Worm (Caenorhabditis elegans): ENCODE results near the gene Y45G12B.2.

The Y45G12B.2 gene

DNA sequence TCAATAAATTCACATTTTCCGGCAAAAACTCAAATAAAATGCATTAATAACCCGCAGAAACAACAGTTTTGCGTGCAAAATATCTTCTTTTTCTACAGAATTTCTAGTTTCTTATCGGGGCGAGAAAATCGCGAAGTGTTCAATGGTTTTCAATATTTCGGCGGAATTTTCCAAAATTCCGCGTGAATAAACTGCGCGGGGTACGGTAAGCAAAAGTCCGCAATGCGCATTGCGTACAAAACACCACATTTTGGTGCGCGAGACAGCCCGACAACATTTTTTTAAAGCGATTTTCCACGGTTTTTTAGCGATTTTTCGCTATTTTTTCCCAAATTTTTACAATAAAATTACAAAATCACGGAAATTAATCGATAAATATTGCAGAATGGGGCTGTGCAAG is at the start of gene Y45G12B.2:
TSS of gene Y45G12B.2 (plus strand) at position 383 of the 400 bp plus-strand sequence.
- TF ChIP-seq nhr-23 (tag; optimal IDR thresholded peaks at IDR 0.05) (peak; percentile 58), pha-4 (tag; optimal IDR thresholded peaks at IDR 0.05) (peak; percentile 77), elt-2 (tag; optimal IDR thresholded peaks at IDR 0.05) (peak; percentile 47), nhr-25 (tag; optimal IDR thresholded peaks at IDR 0.05) (peak; percentile 38), ceh-28 (tag; optimal IDR thresholded peaks at IDR 0.05) (peak; percentile 31), hmg-11 (tag; optimal IDR thresholded peaks at IDR 0.05) (peak; percentile 67), nhr-11 (tag; optimal IDR thresholded peaks at IDR 0.05) (no peak), ceh-82 (tag; optimal IDR thresholded peaks at IDR 0.05) (no peak), pqm-1 (tag; optimal IDR thresholded peaks at IDR 0.05) (peak; percentile 58), nfya-1 (tag; optimal IDR thresholded peaks at IDR 0.05; ENCODE audit: insufficient read depth) (peak; percentile 90), lin-15B (tag; optimal IDR thresholded peaks at IDR 0.05) (peak; percentile 71), snpc-4 (tag; optimal IDR thresholded peaks at IDR 0.05) (peak; percentile 8), R02D3.7 (tag; optimal IDR thresholded peaks at IDR 0.05) (no peak), sea-2 (GFP tag; optimal IDR thresholded peaks at IDR 0.05) (peak; percentile 17), jun-1 (tag; optimal IDR thresholded peaks at IDR 0.05) (peak; percentile 17), elt-1 (tag; optimal IDR thresholded peaks at IDR 0.05) (no peak)

DNA sequence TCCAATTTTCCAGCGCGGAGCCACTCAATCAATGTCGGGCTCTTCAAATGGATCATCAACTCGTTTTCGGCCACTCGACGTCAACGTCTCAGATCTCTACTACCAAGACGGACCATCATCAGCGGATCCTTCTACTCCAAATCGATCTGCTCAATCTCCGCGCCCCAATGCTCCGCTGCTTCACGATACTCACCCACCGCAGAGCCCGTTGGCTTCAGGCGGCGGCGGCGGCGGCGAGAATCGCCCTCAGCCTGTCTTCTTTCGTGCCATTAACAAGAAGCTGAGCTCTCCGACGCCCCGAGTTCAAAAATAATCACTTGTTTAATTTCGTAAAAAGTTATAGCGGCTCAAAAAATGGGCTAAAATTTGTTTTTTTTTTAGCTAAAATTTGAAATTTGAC is 48.5 kb upstream of the Y45G12B.2 start:
- TF ChIP-seq elt-2 (tag; optimal IDR thresholded peaks at IDR 0.05) = no peak
- TF ChIP-seq nfya-1 (tag; optimal IDR thresholded peaks at IDR 0.05; ENCODE audit: insufficient read depth) = no peak
- TF ChIP-seq ZK546.5 (tag; optimal IDR thresholded peaks at IDR 0.05) = no peak
- no peak for TF ChIP-seq egl-27 (tag; optimal IDR thresholded peaks at IDR 0.05)
- TF ChIP-seq jun-1 (tag; optimal IDR thresholded peaks at IDR 0.05) = no peak
- TF ChIP-seq snpc-4 (tag; optimal IDR thresholded peaks at IDR 0.05) = no peak
- no peak for TF ChIP-seq pqm-1 (tag; optimal IDR thresholded peaks at IDR 0.05)
- TF ChIP-seq eor-1 (tag; optimal IDR thresholded peaks at IDR 0.05) = no peak
- TF ChIP-seq elt-3 (tag; optimal IDR thresholded peaks at IDR 0.05) = no peak
- no peak for TF ChIP-seq unc-62 (GFP tag; optimal IDR thresholded peaks at IDR 0.05)
- no peak for TF ChIP-seq sea-2 (GFP tag; optimal IDR thresholded peaks at IDR 0.05)
- no peak for TF ChIP-seq ceh-9 (tag; optimal IDR thresholded peaks at IDR 0.05)
- no peak for TF ChIP-seq elt-1 (tag; optimal IDR thresholded peaks at IDR 0.05)
- TF ChIP-seq ztf-4 (tag; optimal IDR thresholded peaks at IDR 0.05) = no peak
- TF ChIP-seq tbx-2 (tag; optimal IDR thresholded peaks at IDR 0.05) = no peak

DNA sequence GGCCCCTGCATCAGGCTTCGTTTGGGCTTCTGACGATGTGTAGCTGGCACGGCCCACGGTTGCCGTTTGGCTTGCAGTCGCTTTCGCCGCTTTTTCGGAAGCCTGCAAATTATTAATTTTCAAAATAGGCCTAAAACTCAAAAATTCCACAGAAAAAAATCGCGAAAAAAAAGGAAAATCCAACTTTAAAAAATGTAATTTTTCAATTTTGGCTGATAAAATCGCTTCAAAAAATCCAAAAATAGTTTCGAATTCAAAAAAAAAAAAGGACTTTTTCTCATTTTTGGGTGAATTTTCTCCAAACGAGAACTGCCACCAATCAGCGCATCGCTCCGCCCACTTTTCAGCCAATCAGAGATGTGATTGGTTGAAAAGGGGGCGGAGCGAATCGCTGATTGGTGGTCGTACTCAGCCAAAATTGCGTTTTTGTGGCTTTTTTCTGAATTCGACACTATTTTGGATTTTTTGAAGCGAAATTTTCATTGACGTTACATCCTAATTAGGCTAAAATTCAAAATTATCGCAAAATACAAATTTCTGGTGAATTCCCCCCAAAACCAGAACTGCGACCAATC is 47.3 kb upstream of the Y45G12B.2 start:
- TF ChIP-seq nhr-25 (tag; optimal IDR thresholded peaks at IDR 0.05) (no peak), fkh-10 (GFP tag; optimal IDR thresholded peaks at IDR 0.05) (no peak), nhr-77 (tag; optimal IDR thresholded peaks at IDR 0.05) (no peak), ztf-4 (tag; optimal IDR thresholded peaks at IDR 0.05) (no peak), nfya-1 (tag; optimal IDR thresholded peaks at IDR 0.05; ENCODE audit: insufficient read depth) (peak; percentile 86)

DNA sequence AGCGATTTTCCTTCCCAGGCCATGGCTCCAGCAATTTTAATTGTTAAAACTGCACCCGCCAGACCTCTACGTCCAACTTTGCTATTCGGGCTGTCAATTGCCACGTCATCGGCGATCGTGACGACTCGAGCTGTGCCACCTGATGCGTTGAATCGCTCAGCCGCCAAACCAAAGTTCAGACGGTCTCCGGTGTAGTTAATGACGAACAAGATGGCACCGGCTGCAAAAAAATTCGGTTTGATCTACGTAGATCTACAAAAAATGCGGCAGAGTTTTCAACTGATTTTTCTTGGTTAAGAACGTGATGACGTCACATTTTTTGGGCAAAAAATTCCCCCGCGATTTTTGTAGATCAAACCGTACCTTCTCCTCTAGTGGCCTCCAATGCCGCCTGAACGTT is 43.6 kb upstream of the Y45G12B.2 start:
- no peak for TF ChIP-seq lin-15B (tag; optimal IDR thresholded peaks at IDR 0.05)
- TF ChIP-seq jun-1 (tag; optimal IDR thresholded peaks at IDR 0.05) = no peak
- no peak for TF ChIP-seq unc-62 (GFP tag; optimal IDR thresholded peaks at IDR 0.05)
- TF ChIP-seq R02D3.7 (tag; optimal IDR thresholded peaks at IDR 0.05) = no peak
- no peak for TF ChIP-seq egl-5 (tag; optimal IDR thresholded peaks at IDR 0.05)
- no peak for TF ChIP-seq snpc-4 (tag; optimal IDR thresholded peaks at IDR 0.05)
- TF ChIP-seq ceh-16 (tag; optimal IDR thresholded peaks at IDR 0.05) = no peak
- TF ChIP-seq ceh-82 (tag; optimal IDR thresholded peaks at IDR 0.05) = no peak
- no peak for TF ChIP-seq zag-1 (tag; optimal IDR thresholded peaks at IDR 0.05)
- no peak for TF ChIP-seq nhr-76 (tag; optimal IDR thresholded peaks at IDR 0.05)

DNA sequence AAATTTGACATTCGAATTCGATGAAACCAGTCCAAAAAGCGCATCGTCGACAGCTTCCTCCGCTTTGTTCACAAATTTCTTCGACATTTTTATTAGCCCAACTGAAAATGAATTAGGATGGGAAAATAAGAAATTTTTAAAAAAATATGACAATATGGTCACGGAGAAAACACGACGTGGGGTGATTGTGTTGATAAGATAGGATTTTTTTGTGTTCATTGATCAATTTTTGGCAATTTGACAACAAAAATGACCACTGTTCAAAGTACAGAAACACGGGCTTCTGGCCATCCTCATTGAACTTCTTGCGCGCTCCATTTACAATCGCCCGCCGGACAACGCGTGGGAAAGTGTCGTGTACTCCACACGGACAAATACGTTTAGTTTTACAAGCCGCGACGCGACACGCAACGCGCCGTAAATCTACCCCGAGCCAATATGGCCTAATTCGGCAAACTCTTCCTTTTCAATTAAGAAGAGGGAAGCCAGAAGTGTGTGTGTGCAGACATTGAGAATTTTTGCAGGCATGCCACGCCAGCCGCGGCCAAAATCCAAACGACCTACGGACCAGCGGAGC is 41.9 kb upstream of the Y45G12B.2 start, which contains the start of the genes W02H5.8 and angl-1:
TSS of gene W02H5.8 (minus strand) at position 101 of the 577 bp plus-strand sequence.
TSS of gene angl-1 (plus strand) at position 527 of the 577 bp plus-strand sequence.
- TF ChIP-seq R02D3.7 (tag; optimal IDR thresholded peaks at IDR 0.05) = no peak
- TF ChIP-seq ceh-82 (tag; optimal IDR thresholded peaks at IDR 0.05) = no peak
- no peak for TF ChIP-seq lin-39 (tag; optimal IDR thresholded peaks at IDR 0.05)
- TF ChIP-seq nhr-76 (tag; optimal IDR thresholded peaks at IDR 0.05) = no peak
- TF ChIP-seq ztf-4 (tag; optimal IDR thresholded peaks at IDR 0.05) = no peak
- no peak for TF ChIP-seq ceh-28 (tag; optimal IDR thresholded peaks at IDR 0.05)
- TF ChIP-seq ceh-16 (tag; optimal IDR thresholded peaks at IDR 0.05) = no peak
- no peak for TF ChIP-seq snpc-4 (tag; optimal IDR thresholded peaks at IDR 0.05)
- no peak for TF ChIP-seq pqm-1 (tag; optimal IDR thresholded peaks at IDR 0.05)
- TF ChIP-seq sea-2 (GFP tag; optimal IDR thresholded peaks at IDR 0.05) = no peak
- no peak for TF ChIP-seq lsy-12 (tag; optimal IDR thresholded peaks at IDR 0.05)
- no peak for TF ChIP-seq daf-12 (tag; optimal IDR thresholded peaks at IDR 0.05)

Measured in whole organism, L3 larva.